Fruit fly (Drosophila melanogaster): ENCODE results near the gene CG42762.

The CG42762 gene

DNA sequence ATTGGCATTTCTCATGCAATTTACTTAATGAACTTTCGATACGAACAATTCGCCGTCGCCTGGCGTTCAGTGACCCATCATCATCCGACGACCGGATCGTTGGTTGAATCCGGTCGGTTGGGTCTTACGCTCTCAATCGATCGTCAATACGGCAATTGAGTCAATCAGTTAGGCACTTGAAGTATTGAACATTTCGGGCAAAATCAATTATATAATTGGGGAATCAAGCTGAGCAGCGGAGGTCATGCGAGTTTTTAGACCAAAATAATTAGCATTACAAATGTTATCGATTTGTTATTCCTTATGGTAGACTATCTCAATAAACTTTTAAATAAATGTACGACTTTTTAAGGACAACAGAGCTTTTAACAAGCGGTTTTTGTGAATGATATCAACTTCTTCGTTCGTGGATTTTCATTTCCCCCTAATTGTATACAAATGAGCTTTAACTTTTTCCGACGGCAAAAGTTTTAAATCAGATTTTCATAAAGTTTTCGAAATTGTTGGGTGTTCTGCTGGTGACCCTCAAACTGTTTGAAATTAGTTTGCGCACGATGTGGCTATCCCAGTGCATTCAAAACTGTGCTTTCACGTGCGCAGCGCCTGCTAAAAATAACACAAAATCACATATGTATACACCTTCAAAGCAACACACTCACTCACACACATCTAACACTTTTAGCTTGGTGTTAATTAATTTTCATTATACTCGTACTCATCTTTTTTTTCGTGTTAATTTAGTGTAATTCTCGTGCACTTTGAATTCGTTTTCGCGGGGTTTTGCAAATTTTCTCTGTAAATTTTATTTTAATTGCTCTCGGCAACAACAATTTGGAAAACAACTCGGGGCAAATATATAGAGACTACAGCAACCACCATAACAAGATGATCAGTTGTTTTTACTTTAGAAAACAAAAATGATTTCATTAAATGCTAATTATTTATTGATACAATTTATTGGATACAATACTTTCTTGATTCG, 45.6 kb downstream of the CG42762 start (continued):
- TF ChIP-seq CG7372 (GFP tag; IDR thresholded peaks at IDR 0.05), result no peak

DNA sequence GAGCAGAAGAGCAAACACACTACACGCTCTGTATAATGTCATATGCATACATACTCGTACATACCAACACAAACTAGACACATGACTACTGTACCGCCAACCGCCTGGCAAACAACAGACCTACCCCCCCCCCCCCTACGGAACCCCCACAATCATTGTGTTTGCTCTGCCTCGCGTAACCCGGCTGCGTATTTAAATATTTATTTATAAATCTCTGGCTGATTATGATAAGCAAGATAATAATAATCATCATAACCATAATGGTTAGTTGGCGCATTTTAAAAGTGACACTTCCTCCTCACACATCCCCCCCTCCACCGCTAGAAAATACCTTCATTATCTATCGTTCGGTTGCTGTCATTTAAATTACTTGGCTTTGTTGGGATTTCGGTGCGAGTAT, 46.4 kb downstream of the CG42762 start:
- TF ChIP-seq slp2 (GFP tag; optimal IDR thresholded peaks at IDR 0.05), result no peak
- TF ChIP-seq Mes4 (GFP tag; optimal IDR thresholded peaks at IDR 0.05), result no peak
- TF ChIP-seq Meics (GFP tag; optimal IDR thresholded peaks at IDR 0.05), result peak; percentile 69
- TF ChIP-seq MTF-1 (GFP tag; optimal IDR thresholded peaks at IDR 0.05; ENCODE audit: borderline replicate concordance), result peak; percentile 45
- TF ChIP-seq repo (GFP tag; optimal IDR thresholded peaks at IDR 0.05), result no peak
- TF ChIP-seq tgo (GFP tag; IDR thresholded peaks at IDR 0.05), result no peak
- TF ChIP-seq CG17359 (tag; optimal IDR thresholded peaks at IDR 0.05), result peak; percentile 56
- no peak for TF ChIP-seq lilli (GFP tag; optimal IDR thresholded peaks at IDR 0.05)
- TF ChIP-seq CG18476 (GFP tag; optimal IDR thresholded peaks at IDR 0.05), result peak; percentile 27
- peak; percentile 45 for TF ChIP-seq pfk (GFP tag; optimal IDR thresholded peaks at IDR 0.05)
- TF ChIP-seq ci (GFP tag; IDR thresholded peaks at IDR 0.05), result peak; percentile 65; the same call in 2 of the 3 replicates
- TF ChIP-seq CG3407 (GFP tag; optimal IDR thresholded peaks at IDR 0.05), result peak; percentile 61
- TF ChIP-seq Hr3 (GFP tag; optimal IDR thresholded peaks at IDR 0.05), result no peak
- TF ChIP-seq chm (GFP tag; IDR thresholded peaks at IDR 0.05), result peak; percentile 46; the same call in 1 of the 2 replicates
- TF ChIP-seq Hmx (GFP tag; optimal IDR thresholded peaks at IDR 0.05), result no peak
- peak; percentile 22; the same call in 1 of the 2 replicates for TF ChIP-seq Adf1 (GFP tag; IDR thresholded peaks at IDR 0.05)
- TF ChIP-seq NFAT (GFP tag; IDR thresholded peaks at IDR 0.05), result peak; percentile 53; the same call in 1 of the 2 replicates
- peak; percentile 67 for TF ChIP-seq CG5180 (GFP tag; optimal IDR thresholded peaks at IDR 0.05)
- no peak for TF ChIP-seq so (GFP tag; IDR thresholded peaks at IDR 0.05)
- no peak for TF ChIP-seq Deaf1 (tag; optimal IDR thresholded peaks at IDR 0.05)
- peak; percentile 42 for TF ChIP-seq CG7839 (tag; optimal IDR thresholded peaks at IDR 0.05)
- TF ChIP-seq Gsc (GFP tag; IDR thresholded peaks at IDR 0.05), result no peak
- peak; percentile 82 for TF ChIP-seq CG13296 (GFP tag; optimal IDR thresholded peaks at IDR 0.05)
- no peak for TF ChIP-seq cad (GFP tag; optimal IDR thresholded peaks at IDR 0.05)
- no peak for TF ChIP-seq danr (GFP tag; IDR thresholded peaks at IDR 0.05)
- TF ChIP-seq zen (tag; optimal IDR thresholded peaks at IDR 0.05), result no peak
- peak; percentile 49 for TF ChIP-seq gsb (GFP tag; IDR thresholded peaks at IDR 0.05)
- TF ChIP-seq CG17328 (GFP tag; IDR thresholded peaks at IDR 0.05), result no peak
- no peak for TF ChIP-seq Scr (GFP tag; IDR thresholded peaks at IDR 0.05; ENCODE audit: partially characterized antibody)
- no peak for TF ChIP-seq Bgb (GFP tag; IDR thresholded peaks at IDR 0.05; ENCODE audit: partially characterized antibody)
- no peak for TF ChIP-seq CG15073 (GFP tag; optimal IDR thresholded peaks at IDR 0.05)
- TF ChIP-seq Antp (GFP tag; optimal IDR thresholded peaks at IDR 0.05), result no peak
- TF ChIP-seq CG15514 (GFP tag; optimal IDR thresholded peaks at IDR 0.05), result peak; percentile 70
- no peak for TF ChIP-seq vfl (GFP tag; optimal IDR thresholded peaks at IDR 0.05)
- no peak for TF ChIP-seq en (GFP tag; optimal IDR thresholded peaks at IDR 0.05)
- TF ChIP-seq eve (GFP tag; optimal IDR thresholded peaks at IDR 0.05), result no peak
- no peak for TF ChIP-seq CG32532 (GFP tag; IDR thresholded peaks at IDR 0.05)
- no peak for TF ChIP-seq crc (GFP tag; optimal IDR thresholded peaks at IDR 0.05)
- TF ChIP-seq CG11504 (tag; optimal IDR thresholded peaks at IDR 0.05), result peak; percentile 37
- no peak for TF ChIP-seq bbx (GFP tag; IDR thresholded peaks at IDR 0.05; ENCODE audit: partially characterized antibody)
- TF ChIP-seq Drgx (GFP tag; IDR thresholded peaks at IDR 0.05), result no peak
- peak; percentile 21 for TF ChIP-seq Dek (tag; optimal IDR thresholded peaks at IDR 0.05)
- no peak for TF ChIP-seq Mrtf (GFP tag; IDR thresholded peaks at IDR 0.05)
- no peak for TF ChIP-seq crp (GFP tag; optimal IDR thresholded peaks at IDR 0.05)
- no peak for TF ChIP-seq CG3847 (GFP tag; IDR thresholded peaks at IDR 0.05)
- no peak; the same call in 2 of the 3 replicates for TF ChIP-seq ase (GFP tag; IDR thresholded peaks at IDR 0.05)
